In genomic region chrIV:1837134-1837533, ce11 we compare ENCODE assay signal across 2 worm cellular contexts.
TF ChIP-seq lines count a peak whose summit lies in the region.

No protein-coding gene starts in this region.

TF ChIP-seq in whole organism, L1 larva, 84 proteins besides CTCF, POLR2A, EP300 and RAD21 (continued from another document):
- TF ChIP-seq lir-3 (tag; optimal IDR thresholded peaks at IDR 0.05; lab: Kevin White, UChicago; ENCODE audit: poor library complexity) (no peak), snpc-4 (tag; optimal IDR thresholded peaks at IDR 0.05; lab: Kevin White, UChicago) (peak; percentile 15), lin-39 (tag; optimal IDR thresholded peaks at IDR 0.05; lab: Kevin White, UChicago) (no peak), hpl-2 (GFP tag; optimal IDR thresholded peaks at IDR 0.05; lab: Kevin White, UChicago) (no peak), nhr-28 (tag; optimal IDR thresholded peaks at IDR 0.05; lab: Kevin White, UChicago) (no peak), ama-1 (optimal IDR thresholded peaks at IDR 0.05; lab: Kevin White, UChicago) (no peak), jun-1 (tag; optimal IDR thresholded peaks at IDR 0.05; lab: Kevin White, UChicago) (peak; percentile 42), lin-15B (tag; optimal IDR thresholded peaks at IDR 0.05; lab: Kevin White, UChicago) (no peak), nhr-77 (tag; optimal IDR thresholded peaks at IDR 0.05; lab: Kevin White, UChicago) (peak; percentile 56), C04F5.9 (tag; optimal IDR thresholded peaks at IDR 0.05; lab: Kevin White, UChicago) (no peak), C34B4.2 (tag; optimal IDR thresholded peaks at IDR 0.05; lab: Kevin White, UChicago) (no peak), rnt-1 (tag; optimal IDR thresholded peaks at IDR 0.05; lab: Kevin White, UChicago) (no peak), elt-3 (tag; optimal IDR thresholded peaks at IDR 0.05; lab: Kevin White, UChicago) (peak in 5 of 6 experiments; percentile 23 to 86 (median 50)), elt-2 (tag; optimal IDR thresholded peaks at IDR 0.05; lab: Kevin White, UChicago) (peak; percentile 73), ceh-82 (tag; optimal IDR thresholded peaks at IDR 0.05; lab: Kevin White, UChicago) (peak in 1 of 3 experiments; percentile 29), unc-130 (tag; optimal IDR thresholded peaks at IDR 0.05; lab: Kevin White, UChicago) (no peak), sptf-1 (tag; optimal IDR thresholded peaks at IDR 0.05; lab: Kevin White, UChicago) (no peak), fkh-10 (GFP tag; optimal IDR thresholded peaks at IDR 0.05; lab: Kevin White, UChicago) (no peak), lin-14 (GFP tag; optimal IDR thresholded peaks at IDR 0.05; lab: Kevin White, UChicago) (peak; percentile 76), fos-1 (tag; optimal IDR thresholded peaks at IDR 0.05; lab: Kevin White, UChicago) (peak; percentile 43), vab-15 (tag; optimal IDR thresholded peaks at IDR 0.05; lab: Kevin White, UChicago) (no peak), hlh-17 (GFP tag; optimal IDR thresholded peaks at IDR 0.05; lab: Kevin White, UChicago; ENCODE audit: borderline replicate concordance) (no peak), fkh-8 (tag; optimal IDR thresholded peaks at IDR 0.05; lab: Kevin White, UChicago) (no peak), mdl-1 (tag; optimal IDR thresholded peaks at IDR 0.05; lab: Kevin White, UChicago) (peak in 1 of 2 experiments; percentile 55), ces-1 (GFP tag; optimal IDR thresholded peaks at IDR 0.05; lab: Kevin White, UChicago) (no peak), blmp-1 (tag; optimal IDR thresholded peaks at IDR 0.05; lab: Kevin White, UChicago) (peak; percentile 97), aly-2 (tag; optimal IDR thresholded peaks at IDR 0.05; lab: Kevin White, UChicago) (no peak), C16A3.4 (tag; optimal IDR thresholded peaks at IDR 0.05; lab: Kevin White, UChicago) (peak; percentile 31), pqm-1 (tag; optimal IDR thresholded peaks at IDR 0.05; lab: Kevin White, UChicago) (no peak), lsy-2 (tag; optimal IDR thresholded peaks at IDR 0.05; lab: Kevin White, UChicago) (peak; percentile 25 to 60), unc-62 (GFP tag; optimal IDR thresholded peaks at IDR 0.05; lab: Kevin White, UChicago) (no peak), ceh-88 (GFP tag; IDR thresholded peaks at IDR 0.05; lab: Robert Waterston, UW) (no peak), mab-9 (GFP tag; IDR thresholded peaks at IDR 0.05; lab: Robert Waterston, UW) (no peak), unc-30 (tag; optimal IDR thresholded peaks at IDR 0.05; lab: Kevin White, UChicago) (no peak), pag-3 (tag; optimal IDR thresholded peaks at IDR 0.05; lab: Kevin White, UChicago; ENCODE audit: borderline replicate concordance, insufficient read depth) (peak; percentile 32), fkh-4 (tag; optimal IDR thresholded peaks at IDR 0.05; lab: Kevin White, UChicago; ENCODE audit: borderline replicate concordance) (no peak), nhr-90 (tag; optimal IDR thresholded peaks at IDR 0.05; lab: Kevin White, UChicago; ENCODE audit: poor library complexity) (peak; percentile 14), grh-1 (GFP tag; IDR thresholded peaks at IDR 0.05; lab: Robert Waterston, UW) (no peak), ceh-63 (GFP tag; optimal IDR thresholded peaks at IDR 0.05; lab: Kevin White, UChicago) (no peak)

TF ChIP-seq in whole organism, L4 larva, 104 proteins besides CTCF, POLR2A, EP300 and RAD21 (continued from another document):
- TF ChIP-seq mdt-29 (GFP tag; IDR thresholded peaks at IDR 0.05; lab: Robert Waterston, UW) (no peak), lin-15B (tag; optimal IDR thresholded peaks at IDR 0.05; lab: Kevin White, UChicago) (no peak), ceh-20 (GFP tag; IDR thresholded peaks at IDR 0.05; lab: Robert Waterston, UW) (no peak), lsy-2 (tag; optimal IDR thresholded peaks at IDR 0.05; lab: Kevin White, UChicago) (peak in 1 of 2 experiments; percentile 65), pha-4 (GFP tag; IDR thresholded peaks at IDR 0.05; lab: Robert Waterston, UW) (no peak), pha-4 (tag; optimal IDR thresholded peaks at IDR 0.05; lab: Kevin White, UChicago) (no peak), ceh-32 (tag; optimal IDR thresholded peaks at IDR 0.05; lab: Kevin White, UChicago; ENCODE audit: poor library complexity) (no peak), snpc-1.2 (GFP tag; IDR thresholded peaks at IDR 0.05; lab: Robert Waterston, UW) (no peak), lin-38 (GFP tag; IDR thresholded peaks at IDR 0.05; lab: Robert Waterston, UW) (no peak), hlh-11 (tag; optimal IDR thresholded peaks at IDR 0.05; lab: Kevin White, UChicago) (peak; percentile 81), mxl-2 (GFP tag; conservative IDR thresholded peaks at IDR 0.05; lab: Robert Waterston, UW) (no peak), daf-16 (GFP tag; optimal IDR thresholded peaks at IDR 0.05; lab: Kevin White, UChicago) (no peak), daf-16 (tag; optimal IDR thresholded peaks at IDR 0.05; lab: Kevin White, UChicago) (peak; percentile 91), zag-1 (tag; optimal IDR thresholded peaks at IDR 0.05; lab: Kevin White, UChicago) (no peak), unc-39 (tag; optimal IDR thresholded peaks at IDR 0.05; lab: Kevin White, UChicago) (no peak), Y105C5A.15 (GFP tag; IDR thresholded peaks at IDR 0.05; lab: Robert Waterston, UW) (no peak), lin-1 (GFP tag; IDR thresholded peaks at IDR 0.05; lab: Robert Waterston, UW) (no peak), F10B5.3 (tag; optimal IDR thresholded peaks at IDR 0.05; lab: Kevin White, UChicago) (no peak), nhr-237 (tag; optimal IDR thresholded peaks at IDR 0.05; lab: Kevin White, UChicago) (no peak), tag-97 (GFP tag; IDR thresholded peaks at IDR 0.05; lab: Robert Waterston, UW) (no peak), zip-2 (tag; optimal IDR thresholded peaks at IDR 0.05; lab: Kevin White, UChicago) (no peak), dmd-8 (GFP tag; IDR thresholded peaks at IDR 0.05; lab: Robert Waterston, UW) (no peak), snpc-4 (tag; optimal IDR thresholded peaks at IDR 0.05; lab: Kevin White, UChicago) (no peak), ztf-7 (tag; optimal IDR thresholded peaks at IDR 0.05; lab: Kevin White, UChicago) (no peak), nhr-25 (tag; optimal IDR thresholded peaks at IDR 0.05; lab: Kevin White, UChicago; ENCODE audit: borderline replicate concordance, insufficient read depth) (no peak), F26F4.8 (GFP tag; conservative IDR thresholded peaks at IDR 0.05; lab: Robert Waterston, UW) (no peak), R02D3.7 (tag; optimal IDR thresholded peaks at IDR 0.05; lab: Kevin White, UChicago) (no peak)
